Fruit fly (Drosophila melanogaster) whole organism, embryonic: Measurements from ENCODE around the gene CG15517.

Experiments
- Bgb ChIP-seq: fragments of 200-800 bp; sonication (Bioruptor generic); IDR thresholded peaks from 2 replicates; pipeline ENCODE4 v1.3.6; 2022; ENCODE audit warnings: missing biosample characterization, missing genetic modification characterization; ENCODE audit not compliant: partially characterized antibody
- Blimp-1 ChIP-seq: fragments of 200-800 bp; sonication (Bioruptor generic); optimal IDR thresholded peaks from 3 replicates; lab custom pipeline; 2018; ENCODE audit warnings: missing biosample characterization, missing genetic modification characterization, mild to moderate bottlenecking, moderate library complexity, missing genetic modification reagents
- CG11695 ChIP-seq: fragments of 200-800 bp; sonication (Bioruptor generic); IDR thresholded peaks from 3 replicates; pipeline ENCODE4 v1.3.6; 2022; ENCODE audit warnings: missing biosample characterization, missing genetic modification characterization
- CG11696 ChIP-seq: fragments of 200-800 bp; sonication (Bioruptor generic); IDR thresholded peaks from 2 replicates; pipeline ENCODE4 v1.3.6; 2022; ENCODE audit warnings: missing biosample characterization, missing genetic modification characterization
- CG15514 ChIP-seq: fragments of 200-800 bp; sonication (Bioruptor generic); optimal IDR thresholded peaks from 3 replicates; lab custom pipeline; 2017; ENCODE audit warnings: missing biosample characterization, missing genetic modification characterization, mild to moderate bottlenecking, moderate library complexity, missing genetic modification reagents
- CG17568 ChIP-seq: fragments of 200-800 bp; sonication (Bioruptor generic); optimal IDR thresholded peaks from 2 replicates; lab custom pipeline; 2018; ENCODE audit warnings: missing biosample characterization, mild to moderate bottlenecking, missing genetic modification characterization, moderate library complexity
- CG18599 ChIP-seq: fragments of 200-800 bp; sonication (Bioruptor generic); optimal IDR thresholded peaks from 3 replicates; lab custom pipeline; 2017; ENCODE audit warnings: missing biosample characterization, missing genetic modification characterization, mild to moderate bottlenecking, moderate library complexity, missing genetic modification reagents
- CG18619 ChIP-seq: fragments of 200-800 bp; sonication (Bioruptor generic); optimal IDR thresholded peaks from 3 replicates; lab custom pipeline; 2017; ENCODE audit warnings: missing biosample characterization, mild to moderate bottlenecking, missing genetic modification characterization
- CG31365 ChIP-seq: fragments of 200-800 bp; sonication (Bioruptor generic); optimal IDR thresholded peaks from 2 replicates; lab custom pipeline; 2018; ENCODE audit warnings: missing biosample characterization, mild to moderate bottlenecking, missing genetic modification characterization
- CG31441 ChIP-seq: fragments of 200-800 bp; sonication (Bioruptor generic); IDR thresholded peaks from 2 replicates; pipeline ENCODE4 v1.3.6; 2022; ENCODE audit warnings: missing biosample characterization, missing genetic modification characterization
- CG3281 ChIP-seq: fragments of 200-800 bp; sonication (Bioruptor generic); optimal IDR thresholded peaks from 3 replicates; lab custom pipeline; 2017; ENCODE audit warnings: missing biosample characterization, mild to moderate bottlenecking, missing genetic modification characterization
- CG3407 ChIP-seq: fragments of 200-800 bp; sonication (Bioruptor generic); optimal IDR thresholded peaks from 2 replicates; lab custom pipeline; 2018; ENCODE audit warnings: missing biosample characterization, mild to moderate bottlenecking, missing genetic modification characterization
- CG4854 ChIP-seq: fragments of 200-800 bp; sonication (Bioruptor generic); optimal IDR thresholded peaks from 2 replicates; lab custom pipeline; 2016; ENCODE audit warnings: missing biosample characterization, missing genetic modification characterization, inconsistent platforms
- CG5245 ChIP-seq: fragments of 200-800 bp; sonication (Bioruptor generic); optimal IDR thresholded peaks from 3 replicates; lab custom pipeline; 2016; ENCODE audit warnings: missing biosample characterization, missing genetic modification characterization
- CG6813 ChIP-seq: fragments of 200-800 bp; sonication (Bioruptor generic); optimal IDR thresholded peaks from 2 replicates; lab custom pipeline; 2017; ENCODE audit warnings: missing biosample characterization, missing genetic modification characterization, mild to moderate bottlenecking, moderate library complexity, missing genetic modification reagents
- CG7556 ChIP-seq: fragments of 200-800 bp; sonication (Bioruptor generic); optimal IDR thresholded peaks from 2 replicates; lab custom pipeline; 2017; ENCODE audit warnings: missing biosample characterization, mild to moderate bottlenecking, missing genetic modification characterization
- CG7745 ChIP-seq: fragments of 200-800 bp; sonication (Bioruptor generic); optimal IDR thresholded peaks from 2 replicates; lab custom pipeline; 2018; ENCODE audit warnings: missing biosample characterization, mild to moderate bottlenecking, missing genetic modification characterization, moderate library complexity
- CG8924 ChIP-seq: fragments of 200-800 bp; optimal IDR thresholded peaks from 3 replicates; lab custom pipeline; 2019; ENCODE audit warnings: missing biosample characterization, mild to moderate bottlenecking, missing genetic modification characterization, moderate library complexity
- Dad ChIP-seq: fragments of 200-800 bp; sonication (Bioruptor generic); optimal IDR thresholded peaks from 3 replicates; lab custom pipeline; 2016; ENCODE audit warnings: missing biosample characterization, missing genetic modification characterization
- Dbx ChIP-seq: fragments of 200-800 bp; sonication (Bioruptor generic); IDR thresholded peaks from 3 replicates; pipeline ENCODE4 v1.3.6; 2022; ENCODE audit warnings: missing biosample characterization, missing genetic modification characterization
- ERR ChIP-seq: fragments of 200-800 bp; sonication (Bioruptor generic); optimal IDR thresholded peaks from 2 replicates; lab custom pipeline; 2016; ENCODE audit warnings: missing biosample characterization, missing genetic modification characterization
- Ets65A ChIP-seq: fragments of 200-800 bp; sonication (Bioruptor generic); peaks from one replicate; lab custom pipeline; 2016; ENCODE audit warnings: missing biosample characterization, missing genetic modification characterization
- Fer3 ChIP-seq: fragments of 200-800 bp; sonication (Bioruptor generic); optimal IDR thresholded peaks from 2 replicates; lab custom pipeline; 2018; ENCODE audit warnings: missing biosample characterization, mild to moderate bottlenecking, missing genetic modification characterization, moderate library complexity
- MBD-R2 ChIP-seq: fragments of 200-800 bp; sonication (Bioruptor generic); IDR thresholded peaks from 2 replicates; pipeline ENCODE4 v1.3.6; 2022; ENCODE audit warnings: missing biosample characterization, missing genetic modification characterization
- Myb ChIP-seq: fragments of 200-800 bp; sonication (Bioruptor generic); optimal IDR thresholded peaks from 2 replicates; lab custom pipeline; 2016; ENCODE audit warnings: missing biosample characterization, missing genetic modification characterization
- Nf-YC ChIP-seq: fragments of 200-800 bp; optimal IDR thresholded peaks from 3 replicates; lab custom pipeline; 2019; ENCODE audit warnings: missing biosample characterization, mild to moderate bottlenecking, missing genetic modification characterization, moderate library complexity
- Rx ChIP-seq: fragments of 200-800 bp; sonication (Bioruptor generic); IDR thresholded peaks from 2 replicates; pipeline ENCODE4 v1.3.6; 2022; ENCODE audit warnings: missing biosample characterization, missing genetic modification characterization
- Usf ChIP-seq: fragments of 200-800 bp; sonication (Bioruptor generic); optimal IDR thresholded peaks from 2 replicates; lab custom pipeline; 2017; ENCODE audit warnings: missing genotype, missing biosample characterization, missing genetic modification characterization
- ab ChIP-seq: fragments of 200-800 bp; sonication (Bioruptor generic); optimal IDR thresholded peaks from 2 replicates; lab custom pipeline; 2016; ENCODE audit warnings: missing biosample characterization, missing genetic modification characterization
- br ChIP-seq: fragments of >200 bp; optimal IDR thresholded peaks from 2 replicates; lab custom pipeline; 2017
- da ChIP-seq: fragments of 200-800 bp; sonication (Bioruptor generic); optimal IDR thresholded peaks from 2 replicates; lab custom pipeline; 2016; ENCODE audit warnings: missing biosample characterization, missing genetic modification characterization
- eve ChIP-seq, 2 experiments: fragments of >200 bp; optimal IDR thresholded peaks; 2 replicates each; lab custom pipeline; 2017; ENCODE audit warnings: missing biosample characterization in 2 of 2, missing genetic modification characterization in 2 of 2
- exex ChIP-seq: fragments of 200-800 bp; sonication (Bioruptor generic); optimal IDR thresholded peaks from 4 replicates; lab custom pipeline; 2018; ENCODE audit warnings: missing biosample characterization, mild to moderate bottlenecking, missing genetic modification characterization, moderate library complexity
- eyg ChIP-seq: fragments of 200-800 bp; sonication (Bioruptor generic); optimal IDR thresholded peaks from 3 replicates; lab custom pipeline; 2016; ENCODE audit warnings: missing biosample characterization, missing genetic modification characterization
- fd96Cb ChIP-seq: fragments of 200-800 bp; sonication (Bioruptor generic); optimal IDR thresholded peaks from 2 replicates; lab custom pipeline; 2018; ENCODE audit warnings: missing biosample characterization, mild to moderate bottlenecking, missing genetic modification characterization, moderate library complexity
- gfzf ChIP-seq: fragments of 200-800 bp; sonication (Bioruptor generic); optimal IDR thresholded peaks from 2 replicates; lab custom pipeline; 2016; ENCODE audit warnings: missing biosample characterization, mild to moderate bottlenecking, missing genetic modification characterization, moderate library complexity
- gsb ChIP-seq: fragments of 200-800 bp; sonication (Bioruptor generic); IDR thresholded peaks from 2 replicates; pipeline ENCODE4 v1.3.6; 2022; ENCODE audit warnings: missing biosample characterization, missing genetic modification characterization
- gsb-n ChIP-seq: fragments of 200-800 bp; sonication (Bioruptor generic); optimal IDR thresholded peaks from 3 replicates; lab custom pipeline; 2018; ENCODE audit warnings: missing biosample characterization, mild to moderate bottlenecking, missing genetic modification characterization
- kni ChIP-seq: fragments of 200-800 bp; sonication (Bioruptor generic); optimal IDR thresholded peaks from 3 replicates; lab custom pipeline; 2017; ENCODE audit warnings: mild to moderate bottlenecking, missing biosample characterization, missing genetic modification reagents, missing genetic modification characterization
- mam ChIP-seq: fragments of 200-800 bp; sonication (Bioruptor generic); optimal IDR thresholded peaks from 3 replicates; lab custom pipeline; 2016; ENCODE audit warnings: missing biosample characterization, missing genetic modification characterization
- sc ChIP-seq, 3 experiments: fragments of >200 bp in 2 of 3; fragments of 200-800 bp in 1 of 3; sonication (Bioruptor generic) in 1 of 3; optimal IDR thresholded peaks; 2 replicates in 2 of 3; 3 replicates in 1 of 3; lab custom pipeline; 2017; ENCODE audit warnings: mild to moderate bottlenecking in 1 of 3, missing biosample characterization in 1 of 3, missing genetic modification characterization in 1 of 3, missing genetic modification reagents in 1 of 3
- scrt ChIP-seq: fragments of 200-800 bp; sonication (Bioruptor generic); optimal IDR thresholded peaks from 2 replicates; lab custom pipeline; 2018; ENCODE audit warnings: missing biosample characterization, mild to moderate bottlenecking, missing genetic modification characterization, moderate library complexity
- sens-2 ChIP-seq: fragments of 200-800 bp; sonication (Bioruptor generic); IDR thresholded peaks from 2 replicates; pipeline ENCODE4 v1.3.6; 2022; ENCODE audit warnings: missing biosample characterization, missing genetic modification characterization
- tgo ChIP-seq: fragments of 200-800 bp; sonication (Bioruptor generic); IDR thresholded peaks from 3 replicates; pipeline ENCODE4 v1.3.6; 2022; ENCODE audit warnings: missing biosample characterization, missing genetic modification characterization
- tll ChIP-seq, 2 experiments: fragments of 200-800 bp in 1 of 2; fragments of >200 bp in 1 of 2; sonication (Bioruptor generic) in 1 of 2; optimal IDR thresholded peaks; 2 replicates each; lab custom pipeline; 2017 to 2019; ENCODE audit warnings: missing biosample characterization in 2 of 2, missing genetic modification characterization in 2 of 2, mild to moderate bottlenecking in 1 of 2, moderate library complexity in 1 of 2
- vvl ChIP-seq: fragments of 200-800 bp; sonication (Bioruptor generic); IDR thresholded peaks from 2 replicates; pipeline ENCODE4 v1.3.6; 2022; ENCODE audit warnings: missing biosample characterization, missing genetic modification characterization
- zen2 ChIP-seq: fragments of 200-800 bp; sonication (Bioruptor generic); IDR thresholded peaks from 3 replicates; pipeline ENCODE4 v1.3.6; 2022; ENCODE audit warnings: missing biosample characterization, missing genetic modification characterization; ENCODE audit not compliant: partially characterized antibody
- zfh1 ChIP-seq: fragments of 200-800 bp; sonication (Bioruptor generic); IDR thresholded peaks from 3 replicates; pipeline ENCODE4 v1.3.6; 2022; ENCODE audit warnings: missing biosample characterization, missing genetic modification characterization

CG15517 gene

dm6 chr3R:29894393-29894792 lies 9.2 kb downstream of the CG15517 start (continued):
- TF ChIP-seq Dad (GFP tag; lab: Kevin White, UChicago), result peak; percentile 69
- peak; percentile 20 for TF ChIP-seq exex (tag; lab: Kevin White, UChicago)
- no peak for TF ChIP-seq CG5245 (GFP tag; lab: Kevin White, UChicago)
- peak; percentile 64 for TF ChIP-seq Nf-YC (tag; lab: Kevin White, UChicago)
- TF ChIP-seq Dbx (GFP tag; lab: Robert Waterston, UW), result peak; percentile 71
- TF ChIP-seq mam (GFP tag; lab: Kevin White, UChicago), result peak; percentile 51
- peak; percentile 73 for TF ChIP-seq CG11695 (GFP tag; lab: Robert Waterston, UW)
- TF ChIP-seq CG3407 (GFP tag; lab: Kevin White, UChicago), result no peak
- peak; percentile 19 for TF ChIP-seq CG4854 (GFP tag; lab: Kevin White, UChicago)
- TF ChIP-seq MBD-R2, result peak; percentile 27; the same call in 1 of the 2 replicates
- TF ChIP-seq tgo (GFP tag; lab: Robert Waterston, UW), result peak; percentile 67
- no peak for TF ChIP-seq gfzf

- no peak for TF ChIP-seq da (GFP tag; lab: Kevin White, UChicago)
- no peak for TF ChIP-seq scrt (GFP tag; lab: Kevin White, UChicago)
- no peak for TF ChIP-seq CG31365 (tag; lab: Kevin White, UChicago)
- TF ChIP-seq fd96Cb (tag; lab: Kevin White, UChicago), result no peak
- TF ChIP-seq CG18599 (GFP tag; lab: Kevin White, UChicago), result no peak
- no peak for TF ChIP-seq zfh1 (GFP tag; lab: Robert Waterston, UW)
- no peak for TF ChIP-seq Usf (GFP tag; lab: Kevin White, UChicago)
- no peak for TF ChIP-seq CG11696 (GFP tag; lab: Robert Waterston, UW)
- TF ChIP-seq sc (optimal IDR thresholded peaks at IDR 0.05; lab: Kevin White, UChicago), result no peak
- no peak for TF ChIP-seq sc (GFP tag; optimal IDR thresholded peaks at IDR 0.05; lab: Kevin White, UChicago)
- no peak for TF ChIP-seq sens-2 (GFP tag; lab: Robert Waterston, UW)
- peak; percentile 65; the same call in 1 of the 2 replicates for TF ChIP-seq vvl (GFP tag; lab: Robert Waterston, UW)
- TF ChIP-seq zen2, result no peak
- no peak for TF ChIP-seq eve (GFP tag; optimal IDR thresholded peaks at IDR 0.05; lab: Kevin White, UChicago)
- TF ChIP-seq Ets65A (GFP tag; lab: Kevin White, UChicago), result peak; percentile 74
- no peak for TF ChIP-seq br (lab: Kevin White, UChicago)
- peak; percentile 37 for TF ChIP-seq gsb-n (tag; lab: Kevin White, UChicago)
- TF ChIP-seq Blimp-1 (GFP tag; lab: Kevin White, UChicago), result peak; percentile 97
- TF ChIP-seq kni (GFP tag; lab: Kevin White, UChicago), result peak; percentile 49
- TF ChIP-seq ab (GFP tag; lab: Kevin White, UChicago), result no peak
- TF ChIP-seq Myb (GFP tag; lab: Kevin White, UChicago), result no peak
- TF ChIP-seq Rx (GFP tag; lab: Robert Waterston, UW), result no peak
Measured at dm6 chr3R:29893030-29893429, 10.6 kb downstream of the CG15517 start.

dm6 chr3R:29891183-29891582 lies 12.4 kb downstream of the CG15517 start:
- no peak for TF ChIP-seq Usf (GFP tag; lab: Kevin White, UChicago)
- peak; percentile 56 for TF ChIP-seq CG3281 (GFP tag; lab: Kevin White, UChicago)
- TF ChIP-seq eyg, result peak; percentile 1
- TF ChIP-seq CG31441 (GFP tag; lab: Robert Waterston, UW), result no peak
- TF ChIP-seq CG15514, result peak; percentile 42
- peak; percentile 48 for TF ChIP-seq Fer3
- no peak for TF ChIP-seq Bgb (GFP tag; lab: Robert Waterston, UW)
- TF ChIP-seq CG7556 (GFP tag; lab: Kevin White, UChicago), result peak; percentile 18
- 0 out of 2 replicates have a peak, but pooled peaks have one; percentile 19 for TF ChIP-seq gsb (GFP tag; lab: Robert Waterston, UW)
- peak; percentile 17 for TF ChIP-seq CG17568
- TF ChIP-seq tll (GFP tag; optimal IDR thresholded peaks at IDR 0.05; lab: Kevin White, UChicago), result peak in 1 of 2 experiments; percentile 3
- peak; percentile 1 for TF ChIP-seq CG18619 (GFP tag; lab: Kevin White, UChicago)
- no peak for TF ChIP-seq CG7745 (tag; lab: Kevin White, UChicago)
- TF ChIP-seq ERR (GFP tag; lab: Kevin White, UChicago), result no peak
- no peak for TF ChIP-seq CG8924
- peak; percentile 64 for TF ChIP-seq CG6813 (GFP tag; lab: Kevin White, UChicago)
